Worm (Caenorhabditis elegans): ENCODE measurements around the gene nspb-7.

nspb-7 gene

ce11 chrII:14548691-14549090, 29.4 kb upstream of the nspb-7 start, which contains the start of gene gcy-29:
Gene gcy-29 (minus strand): TSS chrII:14548791.
- TF ChIP-seq egrh-3 (GFP tag; IDR thresholded peaks at IDR 0.05): no peak
- no peak for TF ChIP-seq tbp1 (GFP tag; optimal IDR thresholded peaks at IDR 0.05)
- no peak for TF ChIP-seq unc-62 (GFP tag; optimal IDR thresholded peaks at IDR 0.05)
- no peak for TF ChIP-seq bed-1 (GFP tag; IDR thresholded peaks at IDR 0.05)
- no peak for TF ChIP-seq F10E7.11 (tag; optimal IDR thresholded peaks at IDR 0.05)
- TF ChIP-seq ceh-91 (GFP tag; IDR thresholded peaks at IDR 0.05): no peak
- TF ChIP-seq C17E4.6 (GFP tag; IDR thresholded peaks at IDR 0.05): no peak

- no peak for TF ChIP-seq ama-1 (optimal IDR thresholded peaks at IDR 0.05)
- TF ChIP-seq ama-1 (GFP tag; optimal IDR thresholded peaks at IDR 0.05): no peak
- no peak for TF ChIP-seq ceh-91 (GFP tag; IDR thresholded peaks at IDR 0.05)
- TF ChIP-seq F52B5.7 (tag; optimal IDR thresholded peaks at IDR 0.05): no peak
- no peak for TF ChIP-seq tbp1 (GFP tag; optimal IDR thresholded peaks at IDR 0.05)
- no peak for TF ChIP-seq nfya-2 (GFP tag; IDR thresholded peaks at IDR 0.05)
- no peak for TF ChIP-seq pbrm-1 (GFP tag; IDR thresholded peaks at IDR 0.05)
- no peak for TF ChIP-seq hlh-26 (GFP tag; conservative IDR thresholded peaks at IDR 0.05)
- TF ChIP-seq F39B2.1 (GFP tag; IDR thresholded peaks at IDR 0.05): no peak
- TF ChIP-seq nhr-120 (GFP tag; IDR thresholded peaks at IDR 0.05): no peak
- TF ChIP-seq madf-6 (GFP tag; IDR thresholded peaks at IDR 0.05): no peak
- no peak for TF ChIP-seq rec-8 (tag; optimal IDR thresholded peaks at IDR 0.05)
- TF ChIP-seq athp-1 (tag; optimal IDR thresholded peaks at IDR 0.05): no peak
Observed at ce11 chrII:14550613-14551012, 27.5 kb upstream of the nspb-7 start, which contains the start of gene nlp-41. Gene nlp-41 (plus strand): TSS chrII:14550913.

DNA sequence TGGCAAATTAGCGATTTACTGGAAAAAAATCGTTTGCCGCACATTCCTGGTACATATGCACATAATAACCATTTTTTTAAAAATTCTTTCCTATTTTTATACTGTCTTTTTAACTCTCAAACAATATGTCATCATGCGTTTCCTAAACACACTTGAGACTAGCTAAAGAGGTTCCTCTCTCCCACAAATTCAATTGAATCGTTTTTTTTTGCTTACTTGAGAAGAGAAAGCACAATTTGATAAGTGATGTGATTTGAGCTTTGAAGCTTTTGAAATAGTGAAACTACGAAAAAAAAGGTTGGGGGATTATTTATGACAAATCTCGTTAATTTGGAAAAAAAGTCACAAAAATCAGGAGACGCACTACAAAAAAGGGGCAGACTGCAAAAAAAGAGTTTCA, 23.1 kb upstream of the nspb-7 start:
- TF ChIP-seq lir-1 (GFP tag; conservative IDR thresholded peaks at IDR 0.05) (no peak), lsy-27 (tag; optimal IDR thresholded peaks at IDR 0.05; ENCODE audit: borderline replicate concordance, insufficient read depth) (no peak), D2030.7 (GFP tag; IDR thresholded peaks at IDR 0.05) (no peak), mes-4 (tag; optimal IDR thresholded peaks at IDR 0.05) (no peak), hrde-1 (tag; optimal IDR thresholded peaks at IDR 0.05; ENCODE audit: borderline replicate concordance) (no peak), ztf-26 (tag; optimal IDR thresholded peaks at IDR 0.05) (no peak)

ce11 chrII:14561549-14562115, 16.5 kb upstream of the nspb-7 start, which contains the start of gene mog-4:
Gene mog-4 (minus strand): TSS chrII:14561599.
- peak; percentile 61 for TF ChIP-seq ceh-79 (tag; optimal IDR thresholded peaks at IDR 0.05)
- TF ChIP-seq nfya-2 (GFP tag; IDR thresholded peaks at IDR 0.05): peak; percentile 89
- TF ChIP-seq snpc-3.4 (tag; optimal IDR thresholded peaks at IDR 0.05): peak; percentile 18
- peak; percentile 89 for TF ChIP-seq akir-1 (GFP tag; optimal IDR thresholded peaks at IDR 0.05)
- TF ChIP-seq cebp-2 (GFP tag; IDR thresholded peaks at IDR 0.05): peak; percentile 97
- TF ChIP-seq egl-44 (GFP tag; IDR thresholded peaks at IDR 0.05): peak; percentile 97
- TF ChIP-seq nhr-120 (GFP tag; IDR thresholded peaks at IDR 0.05): peak; percentile 98
- peak; percentile 99 for TF ChIP-seq Y67H2A.10 (GFP tag; conservative IDR thresholded peaks at IDR 0.05)
- peak; percentile 95 for TF ChIP-seq hmg-20 (GFP tag; IDR thresholded peaks at IDR 0.05)
- peak; percentile 100 for TF ChIP-seq let-526 (GFP tag; IDR thresholded peaks at IDR 0.05)
- peak; percentile 10 for TF ChIP-seq ets-4 (GFP tag; optimal IDR thresholded peaks at IDR 0.05)
- peak; percentile 100 for TF ChIP-seq dox-1 (GFP tag; IDR thresholded peaks at IDR 0.05)
- peak; percentile 100 for TF ChIP-seq ztf-25 (GFP tag; IDR thresholded peaks at IDR 0.05)
- peak; percentile 100 for TF ChIP-seq ztf-28 (GFP tag; IDR thresholded peaks at IDR 0.05)
- TF ChIP-seq dpl-1 (GFP tag; optimal IDR thresholded peaks at IDR 0.05): peak; percentile 46
- peak; percentile 99 for TF ChIP-seq rcor-1 (GFP tag; IDR thresholded peaks at IDR 0.05)
- TF ChIP-seq T26A5.8 (tag; optimal IDR thresholded peaks at IDR 0.05): peak; percentile 7
- TF ChIP-seq him-1 (tag; optimal IDR thresholded peaks at IDR 0.05): peak; percentile 84
- peak; percentile 99 for TF ChIP-seq mcd-1 (GFP tag; IDR thresholded peaks at IDR 0.05)
- TF ChIP-seq ztf-18 (tag; optimal IDR thresholded peaks at IDR 0.05): peak; percentile 82
- peak; percentile 90 for TF ChIP-seq egrh-3 (GFP tag; IDR thresholded peaks at IDR 0.05)
- TF ChIP-seq aptf-3 (GFP tag; IDR thresholded peaks at IDR 0.05): peak; percentile 95
- TF ChIP-seq D2030.7 (GFP tag; IDR thresholded peaks at IDR 0.05): peak; percentile 100
- peak; percentile 97 for TF ChIP-seq egl-18 (GFP tag; IDR thresholded peaks at IDR 0.05)

Data from whole organism, young adult.